Fruit fly (Drosophila melanogaster) whole organism, embryonic: ENCODE measurements around the gene CG3434.
A peak's percentile ranks its signal among the peaks of the same experiment; 100 is the strongest.

Experiments used
- Atf6 ChIP-seq: fragments of 200-800 bp; sonication (Bioruptor generic); IDR thresholded peaks from 2 replicates; pipeline ENCODE4 v1.3.6; 2022; ENCODE audit warnings: missing biosample characterization, missing genetic modification characterization
- CG11398 ChIP-seq: fragments of 200-800 bp; sonication (Bioruptor generic); optimal IDR thresholded peaks from 2 replicates; lab custom pipeline; 2016; ENCODE audit warnings: missing biosample characterization, missing genetic modification characterization
- CG12659 ChIP-seq: fragments of 200-800 bp; sonication (Bioruptor generic); optimal IDR thresholded peaks from 3 replicates; lab custom pipeline; 2017; ENCODE audit warnings: mild to moderate bottlenecking, missing biosample characterization, missing genetic modification reagents, missing genetic modification characterization
- CG12942 ChIP-seq: fragments of 200-800 bp; sonication (Bioruptor generic); optimal IDR thresholded peaks from 3 replicates; lab custom pipeline; 2016; ENCODE audit warnings: missing biosample characterization, missing genetic modification characterization
- CG14441 ChIP-seq: fragments of 200-800 bp; sonication (Bioruptor generic); IDR thresholded peaks from 2 replicates; pipeline ENCODE4 v1.3.6; 2022; ENCODE audit warnings: missing biosample characterization, missing genetic modification characterization
- CG14710 ChIP-seq: fragments of 200-800 bp; sonication (Bioruptor generic); optimal IDR thresholded peaks from 3 replicates; lab custom pipeline; 2019; ENCODE audit warnings: missing biosample characterization, mild to moderate bottlenecking, missing genetic modification characterization, moderate library complexity
- CG14860 ChIP-seq: fragments of 200-800 bp; sonication (Bioruptor generic); IDR thresholded peaks from 3 replicates; pipeline ENCODE4 v1.3.6; 2022; ENCODE audit warnings: missing biosample characterization, missing genetic modification characterization; ENCODE audit not compliant: partially characterized antibody
- CG31441 ChIP-seq: fragments of 200-800 bp; sonication (Bioruptor generic); IDR thresholded peaks from 2 replicates; pipeline ENCODE4 v1.3.6; 2022; ENCODE audit warnings: missing biosample characterization, missing genetic modification characterization
- CG3726 ChIP-seq: fragments of 200-800 bp; sonication (Bioruptor generic); IDR thresholded peaks from 3 replicates; pipeline ENCODE4, ENCODE4 v1.3.6; 2022; ENCODE audit warnings: missing biosample characterization, missing genetic modification characterization
- CG4404 ChIP-seq: fragments of 200-800 bp; sonication (Bioruptor generic); IDR thresholded peaks from 2 replicates; pipeline ENCODE4 v1.3.6; 2022; ENCODE audit warnings: missing biosample characterization, missing genetic modification characterization
- CG5953 ChIP-seq: fragments of 200-800 bp; sonication (Bioruptor generic); IDR thresholded peaks from 2 replicates; pipeline ENCODE4 v1.3.6; 2022; ENCODE audit warnings: missing biosample characterization, missing genetic modification characterization
- CG6791 ChIP-seq: fragments of 200-800 bp; sonication (Bioruptor generic); IDR thresholded peaks from 3 replicates; pipeline ENCODE4 v1.3.6; 2022; ENCODE audit warnings: missing biosample characterization, missing genetic modification characterization; ENCODE audit not compliant: partially characterized antibody
- CG7928 ChIP-seq: fragments of 200-800 bp; sonication (Bioruptor generic); optimal IDR thresholded peaks from 2 replicates; lab custom pipeline; 2017; ENCODE audit warnings: missing biosample characterization, mild to moderate bottlenecking, missing genetic modification characterization
- CG8089 ChIP-seq: fragments of 200-800 bp; sonication (Bioruptor generic); optimal IDR thresholded peaks from 3 replicates; lab custom pipeline; 2016; ENCODE audit warnings: missing biosample characterization, missing genetic modification characterization
- CG9727 ChIP-seq: fragments of 200-800 bp; sonication (Bioruptor generic); optimal IDR thresholded peaks from 3 replicates; lab custom pipeline; 2017; ENCODE audit warnings: missing biosample characterization, mild to moderate bottlenecking, missing genetic modification characterization
- Dbx ChIP-seq: fragments of 200-800 bp; sonication (Bioruptor generic); IDR thresholded peaks from 3 replicates; pipeline ENCODE4 v1.3.6; 2022; ENCODE audit warnings: missing biosample characterization, missing genetic modification characterization
- Ets65A ChIP-seq: fragments of 200-800 bp; sonication (Bioruptor generic); peaks from one replicate; lab custom pipeline; 2016; ENCODE audit warnings: missing biosample characterization, missing genetic modification characterization
- HLHmδ ChIP-seq: fragments of 200-800 bp; sonication (Bioruptor generic); optimal IDR thresholded peaks from 2 replicates; lab custom pipeline; 2018; ENCODE audit warnings: missing biosample characterization, mild to moderate bottlenecking, missing genetic modification characterization, moderate library complexity
- Lpt ChIP-seq: fragments of >200 bp; optimal IDR thresholded peaks from 2 replicates; lab custom pipeline; 2018; ENCODE audit warnings: missing biosample characterization, missing genetic modification characterization
- MTF-1 ChIP-seq: fragments of 200-800 bp; sonication (Bioruptor generic); optimal IDR thresholded peaks from 2 replicates; lab custom pipeline; 2018; ENCODE audit warnings: missing biosample characterization, mild to moderate bottlenecking, missing genetic modification characterization, borderline replicate concordance
- Mrtf ChIP-seq: fragments of 200-800 bp; sonication (Bioruptor generic); IDR thresholded peaks from 3 replicates; pipeline ENCODE4 v1.3.6; 2022; ENCODE audit warnings: missing biosample characterization, missing genetic modification characterization
- Ptx1 ChIP-seq: fragments of 200-800 bp; sonication (Bioruptor generic); IDR thresholded peaks from 2 replicates; pipeline ENCODE4 v1.3.6; 2022; ENCODE audit warnings: missing biosample characterization, missing genetic modification characterization
- Rfx ChIP-seq: fragments of 200-800 bp; sonication (Bioruptor generic); IDR thresholded peaks from 2 replicates; pipeline ENCODE4 v1.3.6; 2022; ENCODE audit warnings: missing biosample characterization, missing genetic modification characterization
- Ssrp ChIP-seq: fragments of 200-800 bp; sonication (Bioruptor generic); optimal IDR thresholded peaks from 2 replicates; lab custom pipeline; 2018; ENCODE audit warnings: missing biosample characterization, mild to moderate bottlenecking, missing genetic modification characterization, moderate library complexity
- Stat92E ChIP-seq, 3 experiments: fragments of >200 bp in 2 of 3; fragments of 200-800 bp in 1 of 3; sonication (Bioruptor generic) in 1 of 3; optimal IDR thresholded peaks; 2 replicates each; lab custom pipeline; 2017 to 2019; ENCODE audit warnings: missing biosample characterization in 3 of 3, missing genetic modification characterization in 3 of 3, mild to moderate bottlenecking in 1 of 3, moderate library complexity in 1 of 3
- Xbp1 ChIP-seq: fragments of 200-800 bp; sonication (Bioruptor generic); optimal IDR thresholded peaks from 3 replicates; lab custom pipeline; 2016; ENCODE audit warnings: missing biosample characterization, mild to moderate bottlenecking, missing genetic modification characterization
- chinmo ChIP-seq: fragments of 200-800 bp; sonication (Bioruptor generic); IDR thresholded peaks from 4 replicates; pipeline ENCODE4 v1.3.6; 2022; ENCODE audit warnings: missing biosample characterization, missing genetic modification characterization; ENCODE audit not compliant: partially characterized antibody
- dimm ChIP-seq: fragments of 200-800 bp; sonication (Bioruptor generic); IDR thresholded peaks from 2 replicates; pipeline ENCODE4 v1.3.6; 2022; ENCODE audit warnings: missing biosample characterization, missing genetic modification characterization
- hth ChIP-seq: fragments of >200 bp; optimal IDR thresholded peaks from 2 replicates; lab custom pipeline; 2017; ENCODE audit warnings: inconsistent platforms
- inv ChIP-seq: fragments of 200-800 bp; sonication (Bioruptor generic); IDR thresholded peaks from 2 replicates; pipeline ENCODE4 v1.3.6; 2022; ENCODE audit warnings: missing biosample characterization, missing genetic modification characterization; ENCODE audit not compliant: partially characterized antibody
- jumu ChIP-seq: fragments of 200-800 bp; sonication (Bioruptor generic); optimal IDR thresholded peaks from 3 replicates; lab custom pipeline; 2016; ENCODE audit warnings: missing biosample characterization, missing genetic modification characterization
- klu ChIP-seq: fragments of 200-800 bp; sonication (Bioruptor generic); IDR thresholded peaks from 2 replicates; pipeline ENCODE4 v1.3.6; 2022; ENCODE audit warnings: missing biosample characterization, missing genetic modification characterization
- kni ChIP-seq: fragments of 200-800 bp; sonication (Bioruptor generic); optimal IDR thresholded peaks from 3 replicates; lab custom pipeline; 2017; ENCODE audit warnings: mild to moderate bottlenecking, missing biosample characterization, missing genetic modification reagents, missing genetic modification characterization
- lab ChIP-seq: fragments of 200-800 bp; sonication (Bioruptor generic); optimal IDR thresholded peaks from 3 replicates; lab custom pipeline; 2017; ENCODE audit warnings: missing biosample characterization, missing genetic modification characterization, mild to moderate bottlenecking, moderate library complexity, missing genetic modification reagents
- lilli ChIP-seq: fragments of 200-800 bp; sonication (Bioruptor generic); optimal IDR thresholded peaks from 3 replicates; lab custom pipeline; 2016; ENCODE audit warnings: missing biosample characterization, missing genetic modification characterization
- lov ChIP-seq, 2 experiments: fragments of 200-800 bp in 1 of 2; fragments of >200 bp in 1 of 2; sonication (Bioruptor generic) in 1 of 2; IDR thresholded peaks in 1 of 2; optimal IDR thresholded peaks in 1 of 2; 2 replicates in 1 of 2; 3 replicates in 1 of 2; pipeline versions ENCODE4 v1.3.6 to Lab custom; 2017 to 2022; ENCODE audit warnings: missing biosample characterization in 1 of 2, missing genetic modification characterization in 1 of 2
- maf-S ChIP-seq: fragments of 200-800 bp; sonication (Bioruptor generic); optimal IDR thresholded peaks from 2 replicates; lab custom pipeline; 2016; ENCODE audit warnings: missing biosample characterization, missing genetic modification characterization
- p53 ChIP-seq: fragments of 200-800 bp; sonication (Bioruptor generic); optimal IDR thresholded peaks from 2 replicates; lab custom pipeline; 2016; ENCODE audit warnings: missing biosample characterization, missing genetic modification characterization
- pzg ChIP-seq: fragments of 200-800 bp; sonication (Bioruptor generic); optimal IDR thresholded peaks from 3 replicates; lab custom pipeline; 2018; ENCODE audit warnings: missing biosample characterization, mild to moderate bottlenecking, missing genetic modification characterization, moderate library complexity
- sc ChIP-seq, 3 experiments: fragments of >200 bp in 2 of 3; fragments of 200-800 bp in 1 of 3; sonication (Bioruptor generic) in 1 of 3; optimal IDR thresholded peaks; 2 replicates in 2 of 3; 3 replicates in 1 of 3; lab custom pipeline; 2017; ENCODE audit warnings: mild to moderate bottlenecking in 1 of 3, missing biosample characterization in 1 of 3, missing genetic modification characterization in 1 of 3, missing genetic modification reagents in 1 of 3
- slou ChIP-seq: fragments of 200-800 bp; sonication (Bioruptor generic); optimal IDR thresholded peaks from 3 replicates; lab custom pipeline; 2016; ENCODE audit warnings: missing biosample characterization, missing genetic modification characterization
- stwl ChIP-seq: fragments of 200-800 bp; sonication (Bioruptor generic); optimal IDR thresholded peaks from 3 replicates; lab custom pipeline; 2018; ENCODE audit warnings: missing biosample characterization, mild to moderate bottlenecking, missing genetic modification characterization, moderate library complexity
- tap ChIP-seq: fragments of 200-800 bp; optimal IDR thresholded peaks from 3 replicates; lab custom pipeline; 2019; ENCODE audit warnings: missing biosample characterization, mild to moderate bottlenecking, missing genetic modification characterization, moderate library complexity
- trem ChIP-seq: fragments of 200-800 bp; optimal IDR thresholded peaks from 3 replicates; lab custom pipeline; 2019; ENCODE audit warnings: missing biosample characterization, mild to moderate bottlenecking, missing genetic modification characterization, moderate library complexity
- vnd ChIP-seq: fragments of 200-800 bp; sonication (Bioruptor generic); IDR thresholded peaks from 3 replicates; pipeline ENCODE4 v1.3.6; 2022; ENCODE audit warnings: missing biosample characterization, missing genetic modification characterization; ENCODE audit not compliant: partially characterized antibody
- wdn ChIP-seq: fragments of 200-800 bp; sonication (Bioruptor generic); IDR thresholded peaks from 2 replicates; pipeline ENCODE4 v1.3.6; 2022; ENCODE audit warnings: missing biosample characterization, missing genetic modification characterization
- wek ChIP-seq: fragments of 200-800 bp; sonication (Bioruptor generic); optimal IDR thresholded peaks from 3 replicates; lab custom pipeline; 2018; ENCODE audit warnings: missing biosample characterization, mild to moderate bottlenecking, missing genetic modification characterization, moderate library complexity
- wor ChIP-seq: fragments of 200-800 bp; sonication (Bioruptor generic); IDR thresholded peaks from 2 replicates; pipeline ENCODE4 v1.3.6; 2022; ENCODE audit warnings: missing biosample characterization, missing genetic modification characterization

CG3434 gene

dm6 chr3L:9460775-9461491 is at the start of gene CG3434, which contains the start of gene CG44838:
Gene CG3434 (minus strand): TSS chr3L:9460799.
Gene CG44838 (plus strand): TSS chr3L:9461050.
- peak; percentile 90 for TF ChIP-seq lilli (GFP tag; lab: Kevin White, UChicago)
- no peak for TF ChIP-seq CG8089 (GFP tag; lab: Kevin White, UChicago)
- TF ChIP-seq Rfx (GFP tag; lab: Robert Waterston, UW): peak; percentile 85
- TF ChIP-seq CG14441 (GFP tag; lab: Robert Waterston, UW): peak; percentile 76
- peak; percentile 39 for TF ChIP-seq slou (GFP tag; lab: Kevin White, UChicago)
- TF ChIP-seq Mrtf (GFP tag; lab: Robert Waterston, UW): peak; percentile 68; the same call in 2 of the 3 replicates
- peak; percentile 61 for TF ChIP-seq wor (GFP tag; lab: Robert Waterston, UW)
- TF ChIP-seq Dbx: peak; percentile 77; the same call in 2 of the 3 replicates
- TF ChIP-seq CG12942 (GFP tag; lab: Kevin White, UChicago): peak; percentile 74
- TF ChIP-seq p53 (GFP tag; lab: Kevin White, UChicago): peak; percentile 39
- TF ChIP-seq CG11398 (GFP tag; lab: Kevin White, UChicago): no peak
- peak; percentile 51; the same call in 1 of the 2 replicates for TF ChIP-seq klu
- peak; percentile 84 for TF ChIP-seq trem (tag; lab: Kevin White, UChicago)
- peak; percentile 58 for TF ChIP-seq CG7928 (GFP tag; lab: Kevin White, UChicago)
- peak; percentile 75 for TF ChIP-seq stwl (tag; lab: Kevin White, UChicago)
- TF ChIP-seq Ssrp: peak; percentile 75
- peak; percentile 87 for TF ChIP-seq CG31441 (GFP tag; lab: Robert Waterston, UW)
- TF ChIP-seq wek (GFP tag; lab: Kevin White, UChicago): no peak
- TF ChIP-seq chinmo (GFP tag; lab: Robert Waterston, UW): peak; percentile 77; the same call in 1 of the 4 replicates
- TF ChIP-seq maf-S (GFP tag; lab: Kevin White, UChicago): peak; percentile 35
- peak; percentile 63; the same call in 1 of the 2 replicates for TF ChIP-seq Atf6
- TF ChIP-seq jumu: peak; percentile 73
- no peak for TF ChIP-seq Lpt (GFP tag; lab: Kevin White, UChicago)
- peak; percentile 36 for TF ChIP-seq tap (tag; lab: Kevin White, UChicago)
- TF ChIP-seq CG6791: no peak
- TF ChIP-seq CG9727 (GFP tag; lab: Kevin White, UChicago): peak; percentile 86
- TF ChIP-seq Stat92E (GFP tag; optimal IDR thresholded peaks at IDR 0.05; lab: Kevin White, UChicago): peak in 1 of 3 experiments; percentile 54
- peak; percentile 88 for TF ChIP-seq Xbp1 (GFP tag; lab: Kevin White, UChicago)
- TF ChIP-seq CG4404: peak; percentile 75
- TF ChIP-seq CG5953 (GFP tag; lab: Robert Waterston, UW): no peak
- TF ChIP-seq Ets65A (GFP tag; lab: Kevin White, UChicago): peak; percentile 96
- no peak for TF ChIP-seq lov (optimal IDR thresholded peaks at IDR 0.05; lab: Kevin White, UChicago)
- TF ChIP-seq lov (GFP tag; IDR thresholded peaks at IDR 0.05; lab: Robert Waterston, UW): 0 out of 3 replicates have a peak, but pooled peaks have one; percentile 35
- no peak for TF ChIP-seq CG3726 (GFP tag; lab: Robert Waterston, UW)
- no peak for TF ChIP-seq dimm (GFP tag; lab: Robert Waterston, UW)
- TF ChIP-seq MTF-1 (GFP tag; lab: Kevin White, UChicago): peak; percentile 36
- no peak for TF ChIP-seq hth (lab: Kevin White, UChicago)
- TF ChIP-seq CG14860 (GFP tag; lab: Robert Waterston, UW): no peak
- TF ChIP-seq inv (GFP tag; lab: Robert Waterston, UW): no peak
- TF ChIP-seq Ptx1 (GFP tag; lab: Robert Waterston, UW): peak; percentile 80
- no peak for TF ChIP-seq HLHmδ (GFP tag; lab: Kevin White, UChicago)
- TF ChIP-seq sc (optimal IDR thresholded peaks at IDR 0.05; lab: Kevin White, UChicago): no peak
- TF ChIP-seq sc (GFP tag; optimal IDR thresholded peaks at IDR 0.05; lab: Kevin White, UChicago): peak; percentile 70
- TF ChIP-seq kni (GFP tag; lab: Kevin White, UChicago): peak; percentile 75
- peak; percentile 48 for TF ChIP-seq pzg (GFP tag; lab: Kevin White, UChicago)
- TF ChIP-seq vnd: no peak
- TF ChIP-seq CG14710 (tag; lab: Kevin White, UChicago): peak; percentile 91
- TF ChIP-seq CG12659 (GFP tag; lab: Kevin White, UChicago): peak; percentile 90
- TF ChIP-seq lab: peak; percentile 85
- TF ChIP-seq wdn (GFP tag; lab: Robert Waterston, UW): peak; percentile 40; the same call in 1 of the 2 replicates
